Fruit fly (Drosophila melanogaster): ENCODE measurements around the gene Art6.
A peak's percentile ranks its signal among the peaks of the same experiment; 100 is the strongest.

Gene Art6

DNA sequence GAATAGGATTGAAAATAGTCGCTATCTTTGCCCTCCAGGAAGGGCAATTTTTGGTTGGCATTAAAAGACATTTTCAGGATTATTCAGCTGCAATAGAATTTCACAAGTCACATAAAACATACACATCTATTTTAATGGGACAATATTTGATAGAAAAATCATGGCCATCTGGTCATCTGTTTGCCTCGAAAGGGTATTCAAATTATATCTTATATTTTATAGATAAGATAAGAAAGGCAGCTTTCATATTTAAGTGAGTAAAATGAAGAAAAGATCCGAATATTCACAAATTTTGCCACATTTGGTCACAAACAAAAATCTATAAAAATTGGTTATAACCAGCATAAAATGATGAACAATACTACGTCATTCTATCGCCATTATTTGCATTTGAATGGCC lies at the start of gene Art6:
Gene Art6 (minus strand): TSS at position 101 of the 400 bp plus-strand sequence.
- TF ChIP-seq CG8478 (optimal IDR thresholded peaks at IDR 0.05) (no peak), usp (GFP tag; optimal IDR thresholded peaks at IDR 0.05) (no peak), Dll (optimal IDR thresholded peaks at IDR 0.05) (no peak), EcR (GFP tag; optimal IDR thresholded peaks at IDR 0.05) (no peak), pan (optimal IDR thresholded peaks at IDR 0.05) (no peak), psq (optimal IDR thresholded peaks at IDR 0.05) (no peak)

DNA sequence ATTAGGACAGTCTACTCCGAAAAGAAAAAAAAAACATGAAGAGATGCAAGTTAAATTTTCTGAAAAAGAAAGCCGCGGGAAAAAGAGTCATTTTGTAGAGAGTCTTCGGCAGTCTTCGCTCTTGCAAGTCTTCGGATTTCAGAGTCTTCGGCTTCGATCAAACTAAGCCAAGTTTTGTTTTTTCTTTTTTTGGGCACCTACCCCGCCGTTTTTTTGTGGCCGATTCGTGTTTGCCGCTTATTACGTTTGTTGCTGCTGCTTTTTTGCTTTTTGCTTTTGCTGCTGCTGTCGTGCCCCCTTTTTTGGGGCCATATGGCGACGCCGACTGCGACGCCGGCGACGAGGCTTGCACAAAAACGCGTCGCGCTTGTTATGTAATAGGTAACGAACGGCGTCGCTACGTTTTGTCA lies 46.5 kb upstream of the Art6 start:
- TF ChIP-seq psq (optimal IDR thresholded peaks at IDR 0.05) (no peak), EcR (GFP tag; optimal IDR thresholded peaks at IDR 0.05) (no peak), CG8478 (optimal IDR thresholded peaks at IDR 0.05) (no peak), pan (optimal IDR thresholded peaks at IDR 0.05) (no peak), usp (GFP tag; optimal IDR thresholded peaks at IDR 0.05) (no peak), Dll (optimal IDR thresholded peaks at IDR 0.05) (no peak)

DNA sequence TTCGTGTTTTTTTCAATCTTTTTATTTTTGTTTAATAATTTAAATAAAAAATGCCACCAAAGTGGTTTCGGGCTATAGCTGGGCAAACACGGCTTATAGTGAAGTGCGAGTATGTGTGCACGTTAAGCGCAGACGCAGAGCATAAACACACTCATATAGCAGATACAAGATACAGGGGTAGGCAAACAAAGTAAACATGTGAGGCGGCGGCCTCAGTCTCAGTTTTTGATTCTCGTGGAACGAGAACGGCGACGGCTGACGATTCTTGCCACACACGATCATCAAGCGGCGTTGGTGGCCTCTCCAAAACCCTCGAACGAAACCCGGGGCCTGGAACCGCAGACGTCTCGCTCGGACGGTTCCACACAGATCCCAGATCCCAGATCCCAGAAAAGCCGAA lies 44.5 kb upstream of the Art6 start:
- TF ChIP-seq CG8478 (optimal IDR thresholded peaks at IDR 0.05), result no peak
- no peak for TF ChIP-seq usp (GFP tag; optimal IDR thresholded peaks at IDR 0.05)
- TF ChIP-seq EcR (GFP tag; optimal IDR thresholded peaks at IDR 0.05), result no peak
- no peak for TF ChIP-seq Dll (optimal IDR thresholded peaks at IDR 0.05)
- no peak for TF ChIP-seq pan (optimal IDR thresholded peaks at IDR 0.05)
- no peak for TF ChIP-seq psq (optimal IDR thresholded peaks at IDR 0.05)

- TF ChIP-seq EcR (GFP tag; optimal IDR thresholded peaks at IDR 0.05), result no peak
- TF ChIP-seq pan (optimal IDR thresholded peaks at IDR 0.05), result no peak
Observed at dm6 chr3R:13989453-13989852, 43.8 kb upstream of the Art6 start.

DNA sequence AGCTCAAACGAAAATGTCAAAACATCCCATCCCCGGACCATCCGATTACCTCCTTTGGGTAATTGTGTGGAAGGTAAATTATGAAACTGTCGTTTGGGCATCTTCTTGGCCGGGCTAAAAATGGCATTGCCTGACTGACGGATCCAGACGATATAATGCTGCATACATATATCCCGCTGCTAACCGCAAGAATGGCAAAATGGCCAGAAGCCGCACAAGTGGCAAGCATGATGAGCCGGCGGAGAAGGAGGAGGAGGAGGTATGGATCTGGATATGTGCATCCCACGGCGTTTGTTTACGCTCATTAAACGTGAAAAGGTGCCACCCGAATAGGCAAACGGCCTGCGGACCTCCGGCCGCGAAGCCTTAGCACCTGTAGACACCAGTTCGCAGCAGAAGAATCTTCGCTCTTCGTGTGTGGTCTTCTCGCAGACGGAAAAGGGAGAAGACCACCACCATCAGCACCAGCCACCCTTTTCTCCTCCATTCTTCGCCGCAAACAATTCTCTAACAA lies 43.4 kb upstream of the Art6 start:
- TF ChIP-seq Dll (optimal IDR thresholded peaks at IDR 0.05) (no peak), EcR (GFP tag; optimal IDR thresholded peaks at IDR 0.05) (no peak), pan (optimal IDR thresholded peaks at IDR 0.05) (no peak), CG8478 (optimal IDR thresholded peaks at IDR 0.05) (no peak)

dm6 chr3R:13986648-13987047 lies 41.0 kb upstream of the Art6 start:
- TF ChIP-seq EcR (GFP tag; optimal IDR thresholded peaks at IDR 0.05), result no peak
- no peak for TF ChIP-seq pan (optimal IDR thresholded peaks at IDR 0.05)

- TF ChIP-seq usp (GFP tag; optimal IDR thresholded peaks at IDR 0.05) (no peak), Dll (optimal IDR thresholded peaks at IDR 0.05) (no peak), EcR (GFP tag; optimal IDR thresholded peaks at IDR 0.05) (no peak), CG8478 (optimal IDR thresholded peaks at IDR 0.05) (no peak), pan (optimal IDR thresholded peaks at IDR 0.05) (no peak), psq (optimal IDR thresholded peaks at IDR 0.05) (no peak)
Observed at dm6 chr3R:13984922-13985581, 39.4 kb upstream of the Art6 start.

DNA sequence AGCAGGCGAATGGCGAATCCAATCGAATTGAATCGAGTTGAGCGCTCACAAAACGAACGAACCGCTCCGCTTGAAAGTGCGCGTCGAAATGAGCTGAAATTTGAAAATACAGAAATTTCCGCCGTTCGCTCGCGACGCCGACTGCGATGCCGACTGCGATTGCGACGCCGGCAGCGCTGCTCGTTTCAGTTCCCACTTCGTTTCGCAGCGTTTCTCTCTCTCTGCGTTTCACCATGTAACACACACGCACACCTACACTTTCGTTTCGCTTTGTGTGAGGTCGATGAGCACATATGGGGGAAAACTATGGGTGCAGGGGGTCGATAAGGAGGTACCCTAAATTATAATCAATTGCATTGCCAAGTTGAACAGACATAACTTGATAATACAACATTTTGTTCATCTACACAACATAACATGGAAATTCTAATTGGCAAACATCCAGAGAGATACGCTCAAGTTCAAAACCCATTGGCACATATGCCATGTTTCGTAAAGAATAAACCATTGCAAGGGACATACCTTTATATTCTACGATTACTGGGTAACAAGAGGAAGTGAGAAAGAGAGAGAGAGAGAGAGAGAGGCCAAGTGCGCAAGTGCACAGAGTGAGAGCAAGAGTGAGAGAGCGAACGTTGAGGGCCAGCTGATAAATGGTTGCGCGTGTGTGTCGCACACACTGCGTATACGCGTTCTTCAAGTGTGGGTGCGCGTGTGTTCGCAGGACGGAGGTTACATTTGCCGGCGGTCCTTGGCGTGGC lies 37.8 kb upstream of the Art6 start:
- TF ChIP-seq usp (GFP tag; optimal IDR thresholded peaks at IDR 0.05) (no peak), pan (optimal IDR thresholded peaks at IDR 0.05) (peak; percentile 97), Dll (optimal IDR thresholded peaks at IDR 0.05) (peak; percentile 89), psq (optimal IDR thresholded peaks at IDR 0.05) (no peak), CG8478 (optimal IDR thresholded peaks at IDR 0.05) (no peak), EcR (GFP tag; optimal IDR thresholded peaks at IDR 0.05) (peak; percentile 80 to 85)

dm6 chr3R:13982298-13982846 lies 36.8 kb upstream of the Art6 start:
- TF ChIP-seq usp (GFP tag; optimal IDR thresholded peaks at IDR 0.05) (no peak), CG8478 (optimal IDR thresholded peaks at IDR 0.05) (no peak)

DNA sequence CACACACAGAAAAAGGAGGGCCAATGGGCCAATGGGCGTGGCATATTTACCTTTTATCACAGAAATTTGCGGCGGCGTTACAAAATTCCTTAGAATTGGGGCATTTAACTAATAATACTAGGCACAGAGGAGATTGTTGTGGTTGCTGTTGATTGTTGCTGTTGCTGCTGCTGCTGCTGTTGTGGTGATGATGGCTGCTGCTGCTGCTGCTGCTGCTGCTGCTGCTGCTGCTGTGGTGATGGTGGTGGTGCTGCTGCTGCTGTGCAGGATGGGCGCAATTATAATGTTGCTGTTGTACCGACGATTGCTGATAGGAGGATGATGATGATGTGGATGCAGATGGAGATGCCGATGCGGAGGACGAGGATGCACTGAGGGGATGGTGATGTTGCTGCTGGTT lies 36.0 kb upstream of the Art6 start:
- TF ChIP-seq pan (optimal IDR thresholded peaks at IDR 0.05), result no peak
- no peak for TF ChIP-seq CG8478 (optimal IDR thresholded peaks at IDR 0.05)

DNA sequence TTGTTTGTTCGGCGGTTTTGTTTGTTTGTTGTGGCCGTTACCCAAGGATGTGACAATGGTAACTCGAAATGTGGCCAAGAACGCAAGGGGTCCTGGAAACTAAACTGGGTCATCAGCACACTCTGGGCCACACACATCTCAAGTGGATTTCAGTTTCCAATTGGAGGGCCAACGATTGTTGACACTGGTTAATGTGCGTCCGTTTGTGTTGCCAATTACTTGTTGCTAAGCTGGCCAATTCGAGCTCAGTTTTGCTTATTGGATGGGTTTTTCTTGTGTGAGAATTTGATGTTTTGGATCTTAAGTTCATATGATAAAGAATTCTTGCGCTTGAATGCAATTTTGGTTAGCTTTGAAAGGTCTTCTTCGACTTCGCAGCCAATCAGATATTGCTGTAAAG lies 35.3 kb upstream of the Art6 start:
- TF ChIP-seq EcR (GFP tag; optimal IDR thresholded peaks at IDR 0.05), result no peak

dm6 chr3R:13978078-13978559 lies 32.5 kb upstream of the Art6 start:
- TF ChIP-seq psq (optimal IDR thresholded peaks at IDR 0.05) (no peak), Dll (optimal IDR thresholded peaks at IDR 0.05) (no peak), EcR (GFP tag; optimal IDR thresholded peaks at IDR 0.05) (no peak), usp (GFP tag; optimal IDR thresholded peaks at IDR 0.05) (no peak), pan (optimal IDR thresholded peaks at IDR 0.05) (no peak), CG8478 (optimal IDR thresholded peaks at IDR 0.05) (no peak)
